Fruit fly (Drosophila melanogaster): ENCODE data around the gene CG3345.
A peak's percentile ranks its signal among the peaks of the same experiment; 100 is the strongest.

Gene CG3345

dm6 chr2L:267441-268089 lies 1.3 kb upstream of the CG3345 start, which contains the start of gene CG17075 (continued):
- TF ChIP-seq cad (GFP tag; optimal IDR thresholded peaks at IDR 0.05) (no peak), CG12659 (GFP tag; optimal IDR thresholded peaks at IDR 0.05) (peak; percentile 97), Ptx1 (GFP tag; IDR thresholded peaks at IDR 0.05) (peak; percentile 97), vfl (GFP tag; optimal IDR thresholded peaks at IDR 0.05) (peak; percentile 90), E2f2 (GFP tag; IDR thresholded peaks at IDR 0.05) (peak; percentile 79), gcm (GFP tag; optimal IDR thresholded peaks at IDR 0.05) (peak; percentile 94), chinmo (GFP tag; IDR thresholded peaks at IDR 0.05; ENCODE audit: partially characterized antibody) (no peak), CG1529 (GFP tag; optimal IDR thresholded peaks at IDR 0.05) (peak; percentile 83), CrebB (tag; optimal IDR thresholded peaks at IDR 0.05) (peak; percentile 90), CG17186 (GFP tag; optimal IDR thresholded peaks at IDR 0.05) (peak; percentile 36), CG11093 (GFP tag; IDR thresholded peaks at IDR 0.05) (peak; percentile 91), CG18262 (tag; optimal IDR thresholded peaks at IDR 0.05) (peak; percentile 89), ci (GFP tag; IDR thresholded peaks at IDR 0.05) (peak; percentile 97), HLH54F (GFP tag; optimal IDR thresholded peaks at IDR 0.05) (peak; percentile 77), CG9797 (GFP tag; optimal IDR thresholded peaks at IDR 0.05) (peak; percentile 29), CG11560 (tag; IDR thresholded peaks at IDR 0.05) (peak; percentile 84), tgo (GFP tag; IDR thresholded peaks at IDR 0.05) (peak; percentile 96), Bgb (GFP tag; IDR thresholded peaks at IDR 0.05; ENCODE audit: partially characterized antibody) (no peak), CG1792 (GFP tag; optimal IDR thresholded peaks at IDR 0.05) (peak; percentile 66), CG33213 (GFP tag; optimal IDR thresholded peaks at IDR 0.05) (peak; percentile 12), BtbVII (GFP tag; optimal IDR thresholded peaks at IDR 0.05) (peak; percentile 95), inv (GFP tag; IDR thresholded peaks at IDR 0.05; ENCODE audit: partially characterized antibody) (0 out of 2 replicates have a peak, but pooled peaks have one; percentile 13), Dad (GFP tag; optimal IDR thresholded peaks at IDR 0.05) (peak; percentile 82), MESR4 (GFP tag; optimal IDR thresholded peaks at IDR 0.05) (peak; percentile 27), dysf (GFP tag; IDR thresholded peaks at IDR 0.05) (peak; percentile 98), CG1024 (GFP tag; IDR thresholded peaks at IDR 0.05) (peak; percentile 87), CG32767 (GFP tag; IDR thresholded peaks at IDR 0.05) (peak; percentile 91), hbn (GFP tag; IDR thresholded peaks at IDR 0.05; ENCODE audit: partially characterized antibody) (no peak), CG5953 (GFP tag; IDR thresholded peaks at IDR 0.05) (peak; percentile 91), Stat92E (GFP tag; optimal IDR thresholded peaks at IDR 0.05) (peak in 1 of 3 experiments; percentile 16), lov (optimal IDR thresholded peaks at IDR 0.05) (no peak), lov (GFP tag; IDR thresholded peaks at IDR 0.05) (peak; percentile 72; the same call in 1 of the 3 replicates), nerfin-1 (tag; optimal IDR thresholded peaks at IDR 0.05) (peak; percentile 71), HmgD (GFP tag; optimal IDR thresholded peaks at IDR 0.05) (no peak), fd3F (GFP tag; optimal IDR thresholded peaks at IDR 0.05) (peak; percentile 96), tin (GFP tag; optimal IDR thresholded peaks at IDR 0.05) (peak; percentile 94), CG10431 (GFP tag; optimal IDR thresholded peaks at IDR 0.05) (peak; percentile 40), BEAF-32 (GFP tag; optimal IDR thresholded peaks at IDR 0.05) (no peak), chn (GFP tag; optimal IDR thresholded peaks at IDR 0.05) (peak; percentile 83), Trl (optimal IDR thresholded peaks at IDR 0.05) (peak in 1 of 2 experiments; percentile 20), Trl (GFP tag; optimal IDR thresholded peaks at IDR 0.05) (peak; percentile 65), chif (GFP tag; optimal IDR thresholded peaks at IDR 0.05) (peak; percentile 67 to 82), crp (GFP tag; optimal IDR thresholded peaks at IDR 0.05) (peak in 1 of 2 experiments; percentile 54), sisA (GFP tag; IDR thresholded peaks at IDR 0.05) (peak; percentile 92), dimm (GFP tag; IDR thresholded peaks at IDR 0.05) (peak; percentile 92), ewg (GFP tag; optimal IDR thresholded peaks at IDR 0.05) (peak; percentile 89), fd96Cb (tag; optimal IDR thresholded peaks at IDR 0.05) (peak; percentile 93), CG9437 (GFP tag; optimal IDR thresholded peaks at IDR 0.05) (peak; percentile 87), TFAM (GFP tag; optimal IDR thresholded peaks at IDR 0.05) (peak; percentile 72), Ada2b (GFP tag; IDR thresholded peaks at IDR 0.05) (peak; percentile 97)
